Worm (Caenorhabditis elegans) whole organism, mixed stage, embryonic: Measurements from ENCODE around the gene tni-3.

ENCODE experiments used
- ceh-43 ChIP-seq: fragments of 200-800 bp; sonication (Bioruptor generic); optimal IDR thresholded peaks from 2 replicates; lab custom pipeline; 2018; ENCODE audit warnings: mild to moderate bottlenecking, missing genetic modification characterization, moderate library complexity, missing compliant biosample characterization
- ceh-83 ChIP-seq: fragments of 200-800 bp; sonication (Bioruptor generic); optimal IDR thresholded peaks from 2 replicates; lab custom pipeline; 2018; ENCODE audit warnings: mild to moderate bottlenecking, missing genetic modification characterization, missing compliant biosample characterization
- cnd-1 ChIP-seq: fragments of 200-800 bp; sonication (Bioruptor generic); optimal IDR thresholded peaks from 2 replicates; lab custom pipeline; 2018; ENCODE audit warnings: mild to moderate bottlenecking, missing genetic modification characterization, missing compliant biosample characterization
- elt-1 ChIP-seq: sonication (generic microtip); optimal IDR thresholded peaks from 2 replicates; lab custom pipeline; 2017; ENCODE audit warnings: missing genetic modification characterization, mild to moderate bottlenecking, missing compliant biosample characterization, antibody characterized with exemption, moderate library complexity, borderline replicate concordance; ENCODE audit not compliant: insufficient read depth
- ham-2 ChIP-seq: fragments of 200-800 bp; sonication (Bioruptor generic); optimal IDR thresholded peaks from 2 replicates; lab custom pipeline; 2018; ENCODE audit warnings: mild to moderate bottlenecking, missing genetic modification characterization, missing compliant biosample characterization
- nhr-28 ChIP-seq: fragments of 150-350 bp; optimal IDR thresholded peaks from 2 replicates; lab custom pipeline; 2014; ENCODE audit warnings: missing biosample characterization, missing genetic modification characterization
- pha-4 ChIP-seq: fragments of 150-350 bp; optimal IDR thresholded peaks from 2 replicates; lab custom pipeline; 2018; ENCODE audit warnings: missing biosample characterization, missing genetic modification reagents, missing genetic modification characterization
- snpc-4 ChIP-seq: fragments of 150-350 bp; optimal IDR thresholded peaks from 2 replicates; lab custom pipeline; 2014; ENCODE audit warnings: missing biosample characterization, missing genetic modification characterization
- unc-62 ChIP-seq: fragments of 150-350 bp; optimal IDR thresholded peaks from 2 replicates; lab custom pipeline; 2014; ENCODE audit warnings: missing biosample characterization, missing genetic modification reagents, missing genetic modification characterization

- TF ChIP-seq cnd-1 (tag; lab: Kevin White, UChicago) = no peak
- no peak for TF ChIP-seq ceh-43
- TF ChIP-seq ham-2 (GFP tag; lab: Kevin White, UChicago) = no peak
- TF ChIP-seq unc-62 (GFP tag; lab: Kevin White, UChicago) = no peak
- no peak for TF ChIP-seq pha-4 (tag; lab: Kevin White, UChicago)
- TF ChIP-seq ceh-83 = no peak
- no peak for TF ChIP-seq snpc-4
- no peak for TF ChIP-seq elt-1 (tag; lab: Kevin White, UChicago)
- TF ChIP-seq nhr-28 (tag; lab: Kevin White, UChicago) = no peak
These were observed 44.6 kb upstream of the tni-3 start for ce11 chrV:16879532-16879931.
